Worm (Caenorhabditis elegans) whole organism, L2 larva: ENCODE results near the gene asp-13.

Experiments used
- C34F6.9 ChIP-seq: fragments of 150-350 bp; optimal IDR thresholded peaks from 2 replicates; lab custom pipeline; 2014; ENCODE audit warnings: missing biosample characterization, missing genetic modification characterization
- F13H6.1 ChIP-seq: sonication (generic microtip); optimal IDR thresholded peaks from 2 replicates; lab custom pipeline; 2016; ENCODE audit warnings: missing genetic modification characterization, missing compliant biosample characterization
- R02D3.7 ChIP-seq: fragments of 150-350 bp; optimal IDR thresholded peaks from 2 replicates; lab custom pipeline; 2014; ENCODE audit warnings: missing biosample characterization, missing genetic modification characterization
- Y55F3AM.14 ChIP-seq: fragments of 200-800 bp; sonication (Bioruptor generic); optimal IDR thresholded peaks from 2 replicates; lab custom pipeline; 2018; ENCODE audit warnings: mild to moderate bottlenecking, missing genetic modification characterization, missing compliant biosample characterization
- ZK546.5 ChIP-seq: sonication (generic microtip); optimal IDR thresholded peaks from 2 replicates; lab custom pipeline; 2017; ENCODE audit warnings: missing biosample characterization, missing genetic modification characterization
- alr-1 ChIP-seq: fragments of 150-350 bp; optimal IDR thresholded peaks from 2 replicates; lab custom pipeline; 2014; ENCODE audit warnings: missing biosample characterization, missing genetic modification characterization
- ama-1 ChIP-seq: fragments of 150-350 bp; optimal IDR thresholded peaks from 2 replicates; lab custom pipeline; 2018; ENCODE audit warnings: inconsistent platforms
- blmp-1 ChIP-seq: sonication (generic microtip); optimal IDR thresholded peaks from 2 replicates; lab custom pipeline; 2017; ENCODE audit warnings: missing genetic modification characterization, mild to moderate bottlenecking, missing compliant biosample characterization, antibody characterized with exemption, moderate library complexity; ENCODE audit not compliant: insufficient read depth
- ceh-16 ChIP-seq: fragments of 150-350 bp; optimal IDR thresholded peaks from 2 replicates; lab custom pipeline; 2014; ENCODE audit warnings: missing biosample characterization, missing genetic modification characterization
- dmd-4 ChIP-seq: sonication (generic microtip); optimal IDR thresholded peaks from 2 replicates; lab custom pipeline; 2017; ENCODE audit warnings: missing biosample characterization, missing genetic modification characterization
- egl-27 ChIP-seq: sonication (generic microtip); optimal IDR thresholded peaks from 3 replicates; lab custom pipeline; 2017; ENCODE audit warnings: missing biosample characterization, missing genetic modification reagents, missing genetic modification characterization
- elt-3 ChIP-seq: sonication (generic microtip); optimal IDR thresholded peaks from 2 replicates; lab custom pipeline; 2017; ENCODE audit warnings: missing biosample characterization, missing genetic modification characterization
- fos-1 ChIP-seq: fragments of 150-350 bp; optimal IDR thresholded peaks from 2 replicates; lab custom pipeline; 2014; ENCODE audit warnings: missing biosample characterization, missing genetic modification characterization
- gmeb-1 ChIP-seq: fragments of 150-350 bp; optimal IDR thresholded peaks from 2 replicates; lab custom pipeline; 2014; ENCODE audit warnings: missing biosample characterization, missing genetic modification characterization
- lin-13 ChIP-seq: fragments of 150-350 bp; optimal IDR thresholded peaks from 2 replicates; lab custom pipeline; 2014; ENCODE audit warnings: missing biosample characterization, missing genetic modification reagents, missing genetic modification characterization
- lsy-2 ChIP-seq, 2 experiments: fragments of 150-350 bp in 1 of 2; sonication (generic microtip) in 1 of 2; optimal IDR thresholded peaks; 2 replicates each; lab custom pipeline; 2014 to 2017; ENCODE audit warnings: missing biosample characterization in 2 of 2, missing genetic modification characterization in 2 of 2
- mbf-1 ChIP-seq: sonication (generic microtip); optimal IDR thresholded peaks from 2 replicates; lab custom pipeline; 2017; ENCODE audit warnings: missing biosample characterization, missing genetic modification characterization
- mdl-1 ChIP-seq, 2 experiments: fragments of 150-350 bp in 1 of 2; sonication (generic microtip) in 1 of 2; optimal IDR thresholded peaks; 2 replicates each; lab custom pipeline; 2017; ENCODE audit warnings: missing biosample characterization in 2 of 2, missing genetic modification characterization in 2 of 2
- nhr-10 ChIP-seq: sonication (generic microtip); optimal IDR thresholded peaks from 2 replicates; lab custom pipeline; 2017; ENCODE audit warnings: missing biosample characterization, missing genetic modification characterization
- nhr-12 ChIP-seq: fragments of 150-350 bp; optimal IDR thresholded peaks from 2 replicates; lab custom pipeline; 2014; ENCODE audit warnings: missing biosample characterization, missing genetic modification characterization
- nhr-129 ChIP-seq: fragments of 150-350 bp; optimal IDR thresholded peaks from 2 replicates; lab custom pipeline; 2014; ENCODE audit warnings: missing biosample characterization, missing genetic modification characterization
- nhr-21 ChIP-seq: fragments of 150-350 bp; optimal IDR thresholded peaks from 2 replicates; lab custom pipeline; 2014; ENCODE audit warnings: missing biosample characterization, missing genetic modification characterization
- nhr-23 ChIP-seq: fragments of 150-350 bp; optimal IDR thresholded peaks from 2 replicates; lab custom pipeline; 2014; ENCODE audit warnings: missing biosample characterization, missing genetic modification reagents, missing genetic modification characterization
- nhr-237 ChIP-seq: fragments of 150-350 bp; optimal IDR thresholded peaks from 2 replicates; lab custom pipeline; 2014; ENCODE audit warnings: missing biosample characterization, missing genetic modification characterization
- nhr-25 ChIP-seq: fragments of 150-350 bp; sonication (generic microtip); optimal IDR thresholded peaks from 3 replicates; lab custom pipeline; 2014; ENCODE audit warnings: missing biosample characterization, missing genetic modification characterization
- nhr-77 ChIP-seq: fragments of 150-350 bp; optimal IDR thresholded peaks from 2 replicates; lab custom pipeline; 2014; ENCODE audit warnings: missing biosample characterization, missing genetic modification characterization
- sem-4 ChIP-seq: fragments of 150-350 bp; optimal IDR thresholded peaks from 2 replicates; lab custom pipeline; 2014; ENCODE audit warnings: missing biosample characterization, missing genetic modification reagents, missing genetic modification characterization
- sma-3 ChIP-seq: sonication (generic microtip); optimal IDR thresholded peaks from 2 replicates; lab custom pipeline; 2016; ENCODE audit warnings: missing genetic modification reagents, missing genetic modification characterization, missing compliant biosample characterization
- sma-9 ChIP-seq, 2 experiments: fragments of 150-350 bp in 1 of 2; sonication (generic microtip) in 1 of 2; optimal IDR thresholded peaks; 2 replicates each; lab custom pipeline; 2014 to 2016; ENCODE audit warnings: missing genetic modification characterization in 2 of 2, mild to moderate bottlenecking in 1 of 2, missing biosample characterization in 1 of 2, missing compliant biosample characterization in 1 of 2, missing genetic modification reagents in 1 of 2, moderate library complexity in 1 of 2
- snpc-4 ChIP-seq: fragments of 150-350 bp; optimal IDR thresholded peaks from 2 replicates; lab custom pipeline; 2014; ENCODE audit warnings: missing biosample characterization, missing genetic modification characterization
- unc-55 ChIP-seq: fragments of 150-350 bp; sonication (generic microtip); optimal IDR thresholded peaks from 3 replicates; lab custom pipeline; 2014; ENCODE audit warnings: missing biosample characterization, missing genetic modification reagents, missing genetic modification characterization
- unc-62 ChIP-seq: fragments of 150-350 bp; optimal IDR thresholded peaks from 2 replicates; lab custom pipeline; 2014; ENCODE audit warnings: missing biosample characterization, missing genetic modification reagents, missing genetic modification characterization
- ztf-1 ChIP-seq: fragments of 200-800 bp; sonication (Bioruptor generic); conservative IDR thresholded peaks from 2 replicates; pipeline ENCODE4 v1.3.6; 2022; ENCODE audit warnings: missing genetic modification characterization, missing compliant biosample characterization
- ztf-4 ChIP-seq: fragments of 150-350 bp; optimal IDR thresholded peaks from 2 replicates; lab custom pipeline; 2014; ENCODE audit warnings: missing biosample characterization, missing genetic modification characterization

asp-13 gene

ce11 chrV:8677193-8677592 is 34.2 kb upstream of the asp-13 start, which contains the start of gene ZC190.6:
Gene ZC190.6 (minus strand): TSS chrV:8677293.
- TF ChIP-seq nhr-21 (tag; lab: Kevin White, UChicago) (no peak), unc-55 (GFP tag; lab: Kevin White, UChicago) (no peak), alr-1 (no peak), ceh-16 (no peak), nhr-77 (tag; lab: Kevin White, UChicago) (no peak)

- no peak for TF ChIP-seq C34F6.9 (tag; lab: Kevin White, UChicago)
- no peak for TF ChIP-seq ama-1 (lab: Kevin White, UChicago)
- no peak for TF ChIP-seq nhr-129 (tag; lab: Kevin White, UChicago)
- no peak for TF ChIP-seq ztf-1
These were observed 30.5 kb upstream of the asp-13 start, which contains the start of gene ZC190.5 for ce11 chrV:8673498-8673897. Gene ZC190.5 (minus strand): TSS chrV:8673598.

- TF ChIP-seq ztf-4 (tag; lab: Kevin White, UChicago) (no peak), nhr-25 (tag; lab: Kevin White, UChicago) (peak; percentile 7)
- TF ChIP-seq, all 48 proteins: peak for 1
These were observed 28.7 kb upstream of the asp-13 start for ce11 chrV:8671568-8672123.

ce11 chrV:8670759-8671158 is 27.8 kb upstream of the asp-13 start:
- TF ChIP-seq nhr-25 (tag; lab: Kevin White, UChicago) = peak; percentile 31
- no peak for TF ChIP-seq sma-3 (GFP tag; lab: Kevin White, UChicago)
- TF ChIP-seq mbf-1 (tag; lab: Kevin White, UChicago) = no peak
- no peak for TF ChIP-seq gmeb-1
- TF ChIP-seq, all 48 proteins: peak for 1

ce11 chrV:8668224-8668623 is 25.2 kb upstream of the asp-13 start:
- peak; percentile 47 for TF ChIP-seq ceh-16
- TF ChIP-seq snpc-4 (tag; lab: Kevin White, UChicago) = no peak
- TF ChIP-seq sem-4 = no peak
- peak; percentile 93 for TF ChIP-seq blmp-1 (tag; lab: Kevin White, UChicago)
- peak; percentile 65 for TF ChIP-seq nhr-25 (tag; lab: Kevin White, UChicago)

ce11 chrV:8667230-8668021 is 24.4 kb upstream of the asp-13 start:
- TF ChIP-seq sma-9 (GFP tag; optimal IDR thresholded peaks at IDR 0.05; lab: Kevin White, UChicago) (peak; percentile 78), sma-9 (tag; optimal IDR thresholded peaks at IDR 0.05; lab: Kevin White, UChicago) (no peak), lsy-2 (tag; optimal IDR thresholded peaks at IDR 0.05; lab: Kevin White, UChicago) (peak in 1 of 2 experiments; percentile 25), F13H6.1 (tag; lab: Kevin White, UChicago) (peak; percentile 71), ama-1 (lab: Kevin White, UChicago) (no peak), nhr-25 (tag; lab: Kevin White, UChicago) (no peak), nhr-129 (tag; lab: Kevin White, UChicago) (peak; percentile 33)

ce11 chrV:8665765-8666164 is 22.8 kb upstream of the asp-13 start, which contains the start of gene ZC190.4:
Gene ZC190.4 (plus strand): TSS chrV:8666065.
- TF ChIP-seq elt-3 (tag; lab: Kevin White, UChicago) = no peak

- no peak for TF ChIP-seq fos-1
- peak; percentile 6 for TF ChIP-seq snpc-4 (tag; lab: Kevin White, UChicago)
- no peak for TF ChIP-seq ztf-1
- no peak for TF ChIP-seq ZK546.5 (tag; lab: Kevin White, UChicago)
- TF ChIP-seq blmp-1 (tag; lab: Kevin White, UChicago) = no peak
- TF ChIP-seq lin-13 (GFP tag; lab: Kevin White, UChicago) = no peak
- TF ChIP-seq nhr-237 (tag; lab: Kevin White, UChicago) = no peak
- TF ChIP-seq R02D3.7 (tag; lab: Kevin White, UChicago) = no peak
- no peak for TF ChIP-seq nhr-23
- no peak for TF ChIP-seq gmeb-1
- no peak for TF ChIP-seq nhr-21 (tag; lab: Kevin White, UChicago)
- TF ChIP-seq egl-27 = no peak
- peak; percentile 43 for TF ChIP-seq Y55F3AM.14 (GFP tag; lab: Kevin White, UChicago)
- no peak for TF ChIP-seq unc-62 (GFP tag; lab: Kevin White, UChicago)
- TF ChIP-seq dmd-4 (tag; lab: Kevin White, UChicago) = no peak
- no peak for TF ChIP-seq nhr-10 (tag; lab: Kevin White, UChicago)
- peak; percentile 57 for TF ChIP-seq F13H6.1 (tag; lab: Kevin White, UChicago)
- peak; percentile 43 for TF ChIP-seq sma-9 (GFP tag; optimal IDR thresholded peaks at IDR 0.05; lab: Kevin White, UChicago)
- no peak for TF ChIP-seq sma-9 (tag; optimal IDR thresholded peaks at IDR 0.05; lab: Kevin White, UChicago)
- TF ChIP-seq nhr-12 (tag; lab: Kevin White, UChicago) = no peak
- no peak for TF ChIP-seq mbf-1 (tag; lab: Kevin White, UChicago)
- TF ChIP-seq mdl-1 (tag; optimal IDR thresholded peaks at IDR 0.05; lab: Kevin White, UChicago) = no peak
- peak; percentile 51 for TF ChIP-seq C34F6.9 (tag; lab: Kevin White, UChicago)
- TF ChIP-seq alr-1 = no peak
These were observed 20.0 kb upstream of the asp-13 start for ce11 chrV:8663023-8663422.
